Worm (Caenorhabditis elegans) whole organism, L1 larva: ENCODE measurements around the gene ZK688.12.
A peak's percentile ranks its signal among the peaks of the same experiment; 100 is the strongest.

ENCODE experiments used
- C04F5.9 ChIP-seq: sonication (generic microtip); optimal IDR thresholded peaks from 2 replicates; lab custom pipeline; 2016; ENCODE audit warnings: missing genetic modification characterization, missing compliant biosample characterization
- Y116A8C.19 ChIP-seq: sonication (generic microtip); optimal IDR thresholded peaks from 2 replicates; lab custom pipeline; 2016; ENCODE audit warnings: missing compliant biosample characterization, missing genetic modification characterization, borderline replicate concordance
- aly-2 ChIP-seq: fragments of 150-350 bp; optimal IDR thresholded peaks from 2 replicates; lab custom pipeline; 2014; ENCODE audit warnings: missing biosample characterization, missing genetic modification characterization
- ama-1 ChIP-seq: fragments of 150-350 bp; optimal IDR thresholded peaks from 2 replicates; lab custom pipeline; 2014
- blmp-1 ChIP-seq: fragments of 150-350 bp; optimal IDR thresholded peaks from 2 replicates; lab custom pipeline; 2014; ENCODE audit warnings: missing biosample characterization, missing genetic modification characterization
- ceh-63 ChIP-seq: fragments of 200-800 bp; sonication (Bioruptor generic); optimal IDR thresholded peaks from 2 replicates; lab custom pipeline; 2018; ENCODE audit warnings: mild to moderate bottlenecking, missing genetic modification characterization, missing compliant biosample characterization
- ceh-82 ChIP-seq, 3 experiments: fragments of 150-350 bp in 1 of 3; sonication (generic microtip) in 2 of 3; optimal IDR thresholded peaks; 2 replicates each; lab custom pipeline; 2014 to 2017; ENCODE audit warnings: missing biosample characterization in 3 of 3, missing genetic modification characterization in 3 of 3
- ceh-88 ChIP-seq: fragments of 200-800 bp; sonication (Bioruptor generic); IDR thresholded peaks from 2 replicates; pipeline ENCODE4 v1.3.6; 2022; ENCODE audit warnings: missing genetic modification characterization, missing compliant biosample characterization
- dpl-1 ChIP-seq, 3 experiments: fragments of 150-350 bp in 2 of 3; sonication (generic microtip) in 1 of 3; optimal IDR thresholded peaks; 2 replicates each; lab custom pipeline; 2014 to 2017; ENCODE audit warnings: missing biosample characterization in 3 of 3, missing genetic modification characterization in 3 of 3, missing genetic modification reagents in 3 of 3
- egl-13 ChIP-seq: sonication (generic microtip); optimal IDR thresholded peaks from 2 replicates; lab custom pipeline; 2016; ENCODE audit warnings: missing genotype, missing genetic modification reagents, missing genetic modification characterization, missing compliant biosample characterization
- ets-5 ChIP-seq: fragments of 200-800 bp; sonication (Bioruptor generic); IDR thresholded peaks from 2 replicates; pipeline ENCODE4 v1.3.6; 2022; ENCODE audit warnings: missing genetic modification characterization, missing compliant biosample characterization
- hlh-4 ChIP-seq: sonication (generic microtip); optimal IDR thresholded peaks from 2 replicates; lab custom pipeline; 2016; ENCODE audit warnings: mild to moderate bottlenecking, missing genetic modification characterization, missing compliant biosample characterization
- jun-1 ChIP-seq: fragments of 150-350 bp; optimal IDR thresholded peaks from 2 replicates; lab custom pipeline; 2014; ENCODE audit warnings: missing biosample characterization, missing genetic modification reagents, missing genetic modification characterization
- lin-14 ChIP-seq: fragments of 200-800 bp; sonication (Bioruptor generic); optimal IDR thresholded peaks from 2 replicates; lab custom pipeline; 2018; ENCODE audit warnings: mild to moderate bottlenecking, missing genetic modification characterization, moderate library complexity, missing compliant biosample characterization
- lin-35 ChIP-seq, 2 experiments: fragments of 150-350 bp; optimal IDR thresholded peaks; 2 replicates each; lab custom pipeline; 2014; ENCODE audit warnings: missing biosample characterization in 2 of 2, missing genetic modification characterization in 2 of 2, missing genetic modification reagents in 2 of 2
- lin-39 ChIP-seq: fragments of 150-350 bp; optimal IDR thresholded peaks from 2 replicates; lab custom pipeline; 2014; ENCODE audit warnings: missing biosample characterization, missing genetic modification reagents, missing genetic modification characterization
- lir-3 ChIP-seq: sonication (generic microtip); optimal IDR thresholded peaks from 2 replicates; lab custom pipeline; 2016; ENCODE audit warnings: mild to moderate bottlenecking, missing genetic modification characterization, moderate library complexity, missing compliant biosample characterization; ENCODE audit not compliant: poor library complexity
- mab-9 ChIP-seq: fragments of 200-800 bp; sonication (Bioruptor generic); IDR thresholded peaks from 2 replicates; pipeline ENCODE4 v1.3.6; 2022; ENCODE audit warnings: missing genetic modification reagents, missing genetic modification characterization, missing compliant biosample characterization
- mdl-1 ChIP-seq, 2 experiments: fragments of 150-350 bp; optimal IDR thresholded peaks; 2 replicates each; lab custom pipeline; 2014 to 2017; ENCODE audit warnings: missing biosample characterization in 2 of 2, missing genetic modification characterization in 2 of 2, inconsistent platforms in 1 of 2
- mep-1 ChIP-seq: fragments of 150-350 bp; optimal IDR thresholded peaks from 2 replicates; lab custom pipeline; 2014; ENCODE audit warnings: missing biosample characterization, missing genetic modification characterization
- nhr-11 ChIP-seq: fragments of 150-350 bp; optimal IDR thresholded peaks from 2 replicates; lab custom pipeline; 2014; ENCODE audit warnings: missing biosample characterization, missing genetic modification characterization
- nhr-19 ChIP-seq: fragments of 200-800 bp; sonication (Bioruptor generic); conservative IDR thresholded peaks from 2 replicates; pipeline ENCODE4 v1.3.6; 2022; ENCODE audit warnings: missing genetic modification characterization, missing compliant biosample characterization
- nhr-20 ChIP-seq: sonication (generic microtip); optimal IDR thresholded peaks from 2 replicates; lab custom pipeline; 2016; ENCODE audit warnings: mild to moderate bottlenecking, missing genetic modification characterization, missing compliant biosample characterization
- nhr-71 ChIP-seq: sonication (generic microtip); optimal IDR thresholded peaks from 2 replicates; lab custom pipeline; 2016; ENCODE audit warnings: mild to moderate bottlenecking, missing genetic modification characterization, moderate library complexity, missing compliant biosample characterization
- nhr-76 ChIP-seq: sonication (generic microtip); optimal IDR thresholded peaks from 2 replicates; lab custom pipeline; 2017; ENCODE audit warnings: missing biosample characterization, missing genetic modification characterization
- nhr-84 ChIP-seq: sonication (generic microtip); optimal IDR thresholded peaks from 2 replicates; lab custom pipeline; 2017; ENCODE audit warnings: missing biosample characterization, missing genetic modification characterization
- snu-23 ChIP-seq: sonication (generic microtip); optimal IDR thresholded peaks from 2 replicates; lab custom pipeline; 2016; ENCODE audit warnings: missing genetic modification characterization, missing compliant biosample characterization
- sox-4 ChIP-seq: sonication (generic microtip); optimal IDR thresholded peaks from 2 replicates; lab custom pipeline; 2016; ENCODE audit warnings: missing genetic modification characterization, missing compliant biosample characterization
- swsn-7 ChIP-seq: sonication (generic microtip); optimal IDR thresholded peaks from 2 replicates; lab custom pipeline; 2016; ENCODE audit warnings: missing genetic modification characterization, missing compliant biosample characterization
- tbx-2 ChIP-seq: sonication (generic microtip); optimal IDR thresholded peaks from 2 replicates; lab custom pipeline; 2016; ENCODE audit warnings: missing genetic modification characterization, missing compliant biosample characterization
- unc-130 ChIP-seq: fragments of 150-350 bp; optimal IDR thresholded peaks from 2 replicates; lab custom pipeline; 2017; ENCODE audit warnings: missing biosample characterization, missing genetic modification characterization, inconsistent platforms
- vab-15 ChIP-seq: sonication (generic microtip); optimal IDR thresholded peaks from 2 replicates; lab custom pipeline; 2017; ENCODE audit warnings: missing genotype, mild to moderate bottlenecking, missing genetic modification characterization, missing compliant biosample characterization
- xbp-1 ChIP-seq: sonication (generic microtip); optimal IDR thresholded peaks from 2 replicates; lab custom pipeline; 2016; ENCODE audit warnings: missing genetic modification characterization, missing compliant biosample characterization

The ZK688.12 gene

DNA sequence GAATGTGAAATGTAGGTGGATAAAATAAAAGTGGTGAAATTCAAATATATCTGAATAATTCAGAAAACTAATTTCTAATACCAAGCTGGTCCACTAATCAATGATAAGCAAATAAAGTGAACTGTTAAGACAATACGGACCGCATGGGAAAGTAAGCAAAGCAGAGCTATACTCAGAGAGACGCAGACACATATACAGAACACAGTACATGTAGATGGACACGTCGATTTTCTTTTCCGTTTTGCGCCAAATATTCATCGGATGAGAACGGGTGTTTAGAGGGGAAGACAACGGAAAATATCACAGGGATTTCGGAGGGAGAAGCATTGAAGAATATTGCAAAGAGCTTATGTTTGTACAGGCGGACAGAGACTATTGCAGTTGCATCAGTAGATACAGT lies 12.6 kb upstream of the ZK688.12 start:
- TF ChIP-seq aly-2 (tag; lab: Kevin White, UChicago) (no peak), blmp-1 (tag; lab: Kevin White, UChicago) (peak; percentile 27), lin-39 (tag; lab: Kevin White, UChicago) (no peak), nhr-19 (GFP tag; lab: Robert Waterston, UW) (no peak), swsn-7 (tag; lab: Kevin White, UChicago) (no peak)

DNA sequence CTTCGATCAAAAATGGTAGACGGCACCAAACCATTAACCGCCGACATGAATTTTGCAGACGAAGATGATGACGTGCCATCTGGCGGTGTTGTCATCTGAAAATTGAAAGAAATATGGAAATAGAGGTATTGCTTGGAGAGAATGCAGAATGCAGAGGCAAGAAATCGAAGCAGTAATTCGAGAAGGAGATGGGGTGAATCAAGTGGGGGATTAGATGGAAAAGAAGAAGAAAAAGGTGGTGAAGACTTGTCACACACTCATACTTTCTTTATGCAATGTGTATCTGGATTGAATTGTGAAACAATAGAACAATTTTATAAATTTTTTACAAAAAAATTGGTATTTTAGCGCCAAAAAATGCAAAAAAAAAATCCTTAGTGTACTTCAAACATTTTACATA lies 11.4 kb upstream of the ZK688.12 start, which contains the start of gene tag-250:
Gene tag-250, minus strand, starts transcription at position 101 of the 400 bp plus-strand sequence.
- TF ChIP-seq nhr-11 (tag; lab: Kevin White, UChicago) (no peak), egl-13 (tag; lab: Kevin White, UChicago) (no peak), ets-5 (GFP tag; lab: Robert Waterston, UW) (no peak), snu-23 (GFP tag; lab: Kevin White, UChicago) (no peak), nhr-84 (tag; lab: Kevin White, UChicago) (no peak), ama-1 (lab: Kevin White, UChicago) (no peak), dpl-1 (GFP tag; optimal IDR thresholded peaks at IDR 0.05; lab: Kevin White, UChicago) (no peak), ceh-82 (tag; optimal IDR thresholded peaks at IDR 0.05; lab: Kevin White, UChicago) (no peak)

ce11 chrIII:7922207-7922606 lies 8.8 kb upstream of the ZK688.12 start, which contains the start of gene C29E4.17:
TSS of gene C29E4.17 (plus strand) at chrIII:7922507.
- TF ChIP-seq C04F5.9 (tag; lab: Kevin White, UChicago), result no peak
- TF ChIP-seq jun-1 (tag; lab: Kevin White, UChicago), result no peak
- no peak for TF ChIP-seq hlh-4 (tag; lab: Kevin White, UChicago)
- TF ChIP-seq lin-39 (tag; lab: Kevin White, UChicago), result no peak
- TF ChIP-seq lin-35 (GFP tag; optimal IDR thresholded peaks at IDR 0.05; lab: Kevin White, UChicago), result no peak
- no peak for TF ChIP-seq mdl-1 (tag; optimal IDR thresholded peaks at IDR 0.05; lab: Kevin White, UChicago)
- TF ChIP-seq vab-15 (tag; lab: Kevin White, UChicago), result no peak
- no peak for TF ChIP-seq sox-4
- no peak for TF ChIP-seq lir-3 (tag; lab: Kevin White, UChicago)
- no peak for TF ChIP-seq tbx-2 (tag; lab: Kevin White, UChicago)
- TF ChIP-seq ceh-82 (tag; optimal IDR thresholded peaks at IDR 0.05; lab: Kevin White, UChicago), result no peak
- TF ChIP-seq, all 84 proteins: peak for 0

ce11 chrIII:7919823-7920222 lies 6.4 kb upstream of the ZK688.12 start, which contains the start of gene C29E4.14:
TSS of gene C29E4.14 (plus strand) at chrIII:7920123.
- TF ChIP-seq lir-3 (tag; lab: Kevin White, UChicago) (no peak), ceh-88 (no peak), unc-130 (tag; lab: Kevin White, UChicago) (no peak), nhr-20 (tag; lab: Kevin White, UChicago) (no peak), C04F5.9 (tag; lab: Kevin White, UChicago) (no peak), mdl-1 (tag; optimal IDR thresholded peaks at IDR 0.05; lab: Kevin White, UChicago) (no peak), nhr-76 (tag; lab: Kevin White, UChicago) (no peak), ceh-63 (no peak), xbp-1 (no peak), Y116A8C.19 (tag; lab: Kevin White, UChicago) (no peak), mab-9 (GFP tag; lab: Robert Waterston, UW) (no peak), mep-1 (no peak), lin-39 (tag; lab: Kevin White, UChicago) (no peak), swsn-7 (tag; lab: Kevin White, UChicago) (no peak), nhr-71 (tag; lab: Kevin White, UChicago) (no peak), lin-14 (GFP tag; lab: Kevin White, UChicago) (no peak)

- no peak for TF ChIP-seq vab-15 (tag; lab: Kevin White, UChicago)
- no peak for TF ChIP-seq nhr-20 (tag; lab: Kevin White, UChicago)
These were observed 4.3 kb upstream of the ZK688.12 start, which contains the start of gene gly-3 for ce11 chrIII:7917667-7918066. TSS of gene gly-3 (minus strand) at chrIII:7917767.
